Comparison of ENCODE assay signal across 7 fruit fly cellular contexts in the genomic region with DNA sequence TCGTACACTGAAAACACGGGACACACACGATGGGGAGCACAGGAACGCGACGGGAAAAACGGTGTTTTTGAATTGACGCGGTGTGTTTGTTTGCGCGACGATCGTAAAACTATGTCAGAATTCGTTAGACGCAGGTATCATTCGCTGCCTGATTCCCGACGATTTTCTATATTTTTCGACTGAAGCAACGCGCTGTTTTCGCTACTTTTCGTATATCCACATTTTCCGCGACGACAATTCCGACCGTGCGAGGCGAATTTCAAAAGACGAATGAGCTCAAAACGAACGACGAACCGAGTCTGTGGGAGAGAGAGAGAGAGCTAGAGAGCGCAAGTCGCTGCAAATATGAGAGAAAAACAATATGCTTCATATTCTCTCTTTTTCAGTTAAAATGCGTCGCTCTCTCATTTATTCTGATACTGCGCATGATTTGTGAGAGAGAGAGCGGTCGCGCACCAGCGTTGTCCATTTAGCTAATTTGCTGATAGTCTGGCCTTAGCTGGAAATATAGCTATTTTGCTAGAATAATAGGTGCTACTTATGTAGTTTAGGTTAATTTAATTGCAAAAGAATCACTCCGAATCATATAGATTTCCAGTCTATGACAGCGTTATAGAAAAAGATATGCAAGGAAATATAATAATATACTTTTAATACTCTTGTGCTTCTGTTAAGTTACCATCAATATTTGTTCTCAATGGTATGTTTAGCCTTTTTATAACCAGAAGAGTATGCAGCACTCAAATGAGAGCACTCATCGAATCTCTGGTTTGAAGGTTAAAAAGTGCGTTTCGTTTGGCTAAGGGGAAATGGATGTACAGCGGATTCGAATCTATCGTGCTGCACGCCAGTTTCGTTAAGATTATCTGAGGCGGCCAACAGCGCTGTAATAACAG.
A peak's percentile ranks its signal among the peaks of the same experiment; 100 is the strongest.
TF ChIP-seq lines count a peak whose summit lies in the region.

Gene Ten-m (minus strand): TSS at position 274 of the 896 bp plus-strand sequence.

- TF ChIP-seq CTCF in whole organism, embryonic (GFP tag; optimal IDR thresholded peaks at IDR 0.05; lab: Kevin White, UChicago), result no peak

TF ChIP-seq in Kc167, 6 proteins besides CTCF, POLR2A, EP300 and RAD21:
- TF ChIP-seq insv (optimal IDR thresholded peaks at IDR 0.05; lab: Kevin White, UChicago) (peak; percentile 75), ttk (optimal IDR thresholded peaks at IDR 0.05; lab: Kevin White, UChicago) (no peak)

TF ChIP-seq in whole organism, 6 proteins besides CTCF, POLR2A, EP300 and RAD21:
- TF ChIP-seq CG8478 (optimal IDR thresholded peaks at IDR 0.05; lab: Kevin White, UChicago) (no peak), EcR (GFP tag; optimal IDR thresholded peaks at IDR 0.05; lab: Kevin White, UChicago) (no peak), Dll (optimal IDR thresholded peaks at IDR 0.05; lab: Kevin White, UChicago) (peak; percentile 68)

TF ChIP-seq in whole organism, adult, 20 proteins besides CTCF, POLR2A, EP300 and RAD21 (continues in another document):
- peak; percentile 52 for TF ChIP-seq Hr96 (GFP tag; optimal IDR thresholded peaks at IDR 0.05; lab: Kevin White, UChicago)
- TF ChIP-seq Clk (GFP tag; optimal IDR thresholded peaks at IDR 0.05; lab: Kevin White, UChicago), result no peak
- TF ChIP-seq CG7101 (tag; optimal IDR thresholded peaks at IDR 0.05; lab: Kevin White, UChicago), result peak; percentile 27
- no peak for TF ChIP-seq cnc (optimal IDR thresholded peaks at IDR 0.05; lab: Kevin White, UChicago)
- TF ChIP-seq CG14711 (tag; optimal IDR thresholded peaks at IDR 0.05; lab: Kevin White, UChicago), result no peak
- no peak for TF ChIP-seq CG12768 (GFP tag; optimal IDR thresholded peaks at IDR 0.05; lab: Kevin White, UChicago)
- peak; percentile 53 for TF ChIP-seq CG5204 (GFP tag; optimal IDR thresholded peaks at IDR 0.05; lab: Kevin White, UChicago)
- TF ChIP-seq Crg-1 (GFP tag; optimal IDR thresholded peaks at IDR 0.05; lab: Kevin White, UChicago), result no peak
- peak; percentile 44 for TF ChIP-seq toe (GFP tag; optimal IDR thresholded peaks at IDR 0.05; lab: Kevin White, UChicago)
- TF ChIP-seq cic (GFP tag; optimal IDR thresholded peaks at IDR 0.05; lab: Kevin White, UChicago), result no peak
- no peak for TF ChIP-seq CG7045 (GFP tag; optimal IDR thresholded peaks at IDR 0.05; lab: Kevin White, UChicago)
- TF ChIP-seq pad (GFP tag; optimal IDR thresholded peaks at IDR 0.05; lab: Kevin White, UChicago), result peak; percentile 98
- peak; percentile 10 for TF ChIP-seq CG33017 (tag; optimal IDR thresholded peaks at IDR 0.05; lab: Kevin White, UChicago)
- TF ChIP-seq tj (GFP tag; optimal IDR thresholded peaks at IDR 0.05; lab: Kevin White, UChicago), result peak; percentile 6
- no peak for TF ChIP-seq ovo (GFP tag; optimal IDR thresholded peaks at IDR 0.05; lab: Kevin White, UChicago)

TF ChIP-seq in whole organism, embryonic, 481 proteins besides CTCF, POLR2A, EP300 and RAD21 (continues in another document):
- TF ChIP-seq NC2β (GFP tag; optimal IDR thresholded peaks at IDR 0.05; lab: Kevin White, UChicago) (no peak), slp2 (GFP tag; optimal IDR thresholded peaks at IDR 0.05; lab: Kevin White, UChicago) (no peak), CG16779 (GFP tag; IDR thresholded peaks at IDR 0.05; lab: Robert Waterston, UW) (no peak), Taf1 (GFP tag; IDR thresholded peaks at IDR 0.05; lab: Robert Waterston, UW) (no peak), CG7556 (GFP tag; optimal IDR thresholded peaks at IDR 0.05; lab: Kevin White, UChicago) (peak; percentile 54), CG13123 (GFP tag; optimal IDR thresholded peaks at IDR 0.05; lab: Kevin White, UChicago) (no peak), abd-A (tag; optimal IDR thresholded peaks at IDR 0.05; lab: Kevin White, UChicago) (peak; percentile 91), CG9817 (tag; optimal IDR thresholded peaks at IDR 0.05; lab: Kevin White, UChicago) (peak; percentile 42), Sox102F (GFP tag; optimal IDR thresholded peaks at IDR 0.05; lab: Kevin White, UChicago) (no peak), CG1024 (GFP tag; IDR thresholded peaks at IDR 0.05; lab: Robert Waterston, UW) (no peak), CG4820 (GFP tag; optimal IDR thresholded peaks at IDR 0.05; lab: Kevin White, UChicago) (no peak), CG3838 (GFP tag; optimal IDR thresholded peaks at IDR 0.05; lab: Kevin White, UChicago) (no peak), Myb (GFP tag; optimal IDR thresholded peaks at IDR 0.05; lab: Kevin White, UChicago) (no peak), CG6175 (GFP tag; IDR thresholded peaks at IDR 0.05; lab: Robert Waterston, UW) (peak; percentile 43; the same call in 1 of the 3 replicates), gcm (GFP tag; optimal IDR thresholded peaks at IDR 0.05; lab: Kevin White, UChicago) (peak; percentile 16)

TF ChIP-seq in whole organism, prepupa, 60 proteins besides CTCF, POLR2A, EP300 and RAD21 (continues in another document):
- TF ChIP-seq CG6808 (GFP tag; optimal IDR thresholded peaks at IDR 0.05; lab: Kevin White, UChicago) (peak; percentile 60), lz (GFP tag; optimal IDR thresholded peaks at IDR 0.05; lab: Kevin White, UChicago) (no peak), CG8632 (GFP tag; optimal IDR thresholded peaks at IDR 0.05; lab: Kevin White, UChicago) (no peak), pdm3 (GFP tag; optimal IDR thresholded peaks at IDR 0.05; lab: Kevin White, UChicago) (peak; percentile 31), CG8119 (GFP tag; IDR thresholded peaks at IDR 0.05; lab: Robert Waterston, UW) (peak; percentile 19; the same call in 1 of the 3 replicates), dsx (GFP tag; optimal IDR thresholded peaks at IDR 0.05; lab: Kevin White, UChicago; ENCODE audit: poor library complexity, severe bottlenecking) (peak; percentile 42), esn (GFP tag; optimal IDR thresholded peaks at IDR 0.05; lab: Kevin White, UChicago) (peak; percentile 50), Gug (GFP tag; IDR thresholded peaks at IDR 0.05; lab: Robert Waterston, UW) (no peak), vri (GFP tag; optimal IDR thresholded peaks at IDR 0.05; lab: Kevin White, UChicago) (peak; percentile 40), Met (GFP tag; optimal IDR thresholded peaks at IDR 0.05; lab: Kevin White, UChicago) (peak; percentile 38), CG3032 (tag; optimal IDR thresholded peaks at IDR 0.05; lab: Kevin White, UChicago) (peak; percentile 42), eg (GFP tag; IDR thresholded peaks at IDR 0.05; lab: Robert Waterston, UW) (peak; percentile 62; the same call in 2 of the 3 replicates), Blimp-1 (GFP tag; optimal IDR thresholded peaks at IDR 0.05; lab: Kevin White, UChicago) (peak; percentile 17), Eip78C (GFP tag; lab: Kevin White, UChicago) (peak; percentile 85), CG1621 (tag; optimal IDR thresholded peaks at IDR 0.05; lab: Kevin White, UChicago) (peak; percentile 15), Hr39 (GFP tag; optimal IDR thresholded peaks at IDR 0.05; lab: Kevin White, UChicago) (no peak)

TF ChIP-seq in whole organism, pupa, 21 proteins besides CTCF, POLR2A, EP300 and RAD21 (continues in another document):
- TF ChIP-seq CG17806 (tag; optimal IDR thresholded peaks at IDR 0.05; lab: Kevin White, UChicago) (no peak), CG14655 (GFP tag; optimal IDR thresholded peaks at IDR 0.05; lab: Kevin White, UChicago) (peak; percentile 56), Pif1A (GFP tag; optimal IDR thresholded peaks at IDR 0.05; lab: Kevin White, UChicago) (peak; percentile 13), Snoo (tag; optimal IDR thresholded peaks at IDR 0.05; lab: Kevin White, UChicago) (peak; percentile 14), CG4496 (GFP tag; IDR thresholded peaks at IDR 0.05; lab: Robert Waterston, UW) (peak; percentile 41; the same call in 1 of the 3 replicates), EcR (GFP tag; optimal IDR thresholded peaks at IDR 0.05; lab: Kevin White, UChicago) (peak; percentile 46), gl (tag; optimal IDR thresholded peaks at IDR 0.05; lab: Kevin White, UChicago) (no peak), CG9948 (tag; optimal IDR thresholded peaks at IDR 0.05; lab: Kevin White, UChicago) (peak; percentile 7), CG8301 (tag; optimal IDR thresholded peaks at IDR 0.05; lab: Kevin White, UChicago) (peak; percentile 44), CG32121 (GFP tag; IDR thresholded peaks at IDR 0.05; lab: Robert Waterston, UW) (peak; percentile 45; the same call in 1 of the 2 replicates), CG34367 (tag; optimal IDR thresholded peaks at IDR 0.05; lab: Kevin White, UChicago) (no peak), CG13204 (GFP tag; optimal IDR thresholded peaks at IDR 0.05; lab: Kevin White, UChicago) (peak; percentile 41), CG12605 (GFP tag; IDR thresholded peaks at IDR 0.05; lab: Robert Waterston, UW) (peak; percentile 76), CG10348 (GFP tag; IDR thresholded peaks at IDR 0.05; lab: Robert Waterston, UW) (no peak), Pif1B (GFP tag; optimal IDR thresholded peaks at IDR 0.05; lab: Kevin White, UChicago) (peak; percentile 72), CG8159 (tag; optimal IDR thresholded peaks at IDR 0.05; lab: Kevin White, UChicago) (peak; percentile 28), CG15710 (tag; optimal IDR thresholded peaks at IDR 0.05; lab: Kevin White, UChicago) (peak; percentile 43)

TF ChIP-seq in whole organism, wandering third instar larva, 38 proteins besides CTCF, POLR2A, EP300 and RAD21 (continues in another document):
- TF ChIP-seq ey (GFP tag; optimal IDR thresholded peaks at IDR 0.05; lab: Kevin White, UChicago) (peak; percentile 33), OdsH (GFP tag; optimal IDR thresholded peaks at IDR 0.05; lab: Kevin White, UChicago) (peak; percentile 44), sage (GFP tag; optimal IDR thresholded peaks at IDR 0.05; lab: Kevin White, UChicago) (peak; percentile 18), foxo (GFP tag; optimal IDR thresholded peaks at IDR 0.05; lab: Kevin White, UChicago) (peak in 1 of 2 experiments; percentile 31), br (GFP tag; optimal IDR thresholded peaks at IDR 0.05; lab: Kevin White, UChicago) (peak; percentile 26), CrebA (GFP tag; optimal IDR thresholded peaks at IDR 0.05; lab: Kevin White, UChicago; ENCODE audit: borderline replicate concordance) (no peak), pan (optimal IDR thresholded peaks at IDR 0.05; lab: Kevin White, UChicago) (no peak), woc (GFP tag; optimal IDR thresholded peaks at IDR 0.05; lab: Kevin White, UChicago) (peak; percentile 92), Rel (GFP tag; optimal IDR thresholded peaks at IDR 0.05; lab: Kevin White, UChicago) (peak; percentile 7), Rel (tag; optimal IDR thresholded peaks at IDR 0.05; lab: Kevin White, UChicago) (no peak), Hnf4 (GFP tag; optimal IDR thresholded peaks at IDR 0.05; lab: Kevin White, UChicago) (no peak), tai (GFP tag; optimal IDR thresholded peaks at IDR 0.05; lab: Kevin White, UChicago) (no peak), GATAd (GFP tag; optimal IDR thresholded peaks at IDR 0.05; lab: Kevin White, UChicago) (no peak), Sp1 (GFP tag; optimal IDR thresholded peaks at IDR 0.05; lab: Kevin White, UChicago) (peak; percentile 52), CG32264 (GFP tag; optimal IDR thresholded peaks at IDR 0.05; lab: Kevin White, UChicago) (no peak), Abd-B (GFP tag; optimal IDR thresholded peaks at IDR 0.05; lab: Kevin White, UChicago) (no peak), Jra (GFP tag; optimal IDR thresholded peaks at IDR 0.05; lab: Kevin White, UChicago) (peak; percentile 19), Hr78 (GFP tag; optimal IDR thresholded peaks at IDR 0.05; lab: Kevin White, UChicago) (no peak), CG9705 (GFP tag; optimal IDR thresholded peaks at IDR 0.05; lab: Kevin White, UChicago) (peak; percentile 46)
